Fruit fly (Drosophila melanogaster): ENCODE measurements around the gene CG11294.
A peak's percentile ranks its signal among the peaks of the same experiment; 100 is the strongest.

DNA sequence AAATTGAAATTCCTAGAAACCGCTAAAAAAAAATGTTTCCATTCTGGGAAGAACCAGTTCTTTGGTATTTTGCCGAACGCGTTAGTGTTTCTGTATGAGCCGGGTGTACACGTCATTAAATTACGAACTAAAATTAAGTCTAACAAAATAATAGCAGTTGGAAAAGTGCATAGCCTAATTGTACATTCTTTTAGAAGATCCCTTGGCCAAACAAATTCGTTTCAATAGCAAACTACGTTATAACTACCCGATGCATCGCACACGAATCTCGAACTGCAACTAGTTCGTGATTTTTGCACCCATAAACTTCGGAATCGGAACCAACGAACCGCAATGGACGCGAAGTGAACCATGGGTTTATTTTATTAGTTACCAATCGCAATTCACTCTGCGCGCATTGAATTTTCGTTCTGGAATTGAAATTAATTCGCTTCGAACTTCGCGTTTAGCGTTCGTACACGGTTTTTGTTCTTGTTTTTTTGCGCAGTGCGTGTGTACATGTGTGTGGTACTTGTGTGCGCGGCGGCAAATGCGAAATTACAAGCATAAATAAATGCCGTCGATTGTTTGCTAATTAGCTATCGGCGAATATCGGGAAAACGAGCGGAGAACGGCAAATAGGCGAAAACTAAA lies 12.1 kb downstream of the CG11294 start, which contains the start of gene CAH3:
- no peak for TF ChIP-seq Abd-B (GFP tag; optimal IDR thresholded peaks at IDR 0.05)
- peak; percentile 94 for TF ChIP-seq fru (GFP tag; optimal IDR thresholded peaks at IDR 0.05)
- TF ChIP-seq br (GFP tag; optimal IDR thresholded peaks at IDR 0.05) = peak; percentile 95
- no peak for TF ChIP-seq pan (optimal IDR thresholded peaks at IDR 0.05)
- TF ChIP-seq jim (GFP tag; optimal IDR thresholded peaks at IDR 0.05) = no peak
- TF ChIP-seq Hr83 (GFP tag; optimal IDR thresholded peaks at IDR 0.05; ENCODE audit: poor library complexity, severe bottlenecking) = peak; percentile 35
- peak; percentile 88 for TF ChIP-seq sv (GFP tag; optimal IDR thresholded peaks at IDR 0.05)
- no peak for TF ChIP-seq lola (GFP tag; optimal IDR thresholded peaks at IDR 0.05)
- peak; percentile 91 for TF ChIP-seq OdsH (GFP tag; optimal IDR thresholded peaks at IDR 0.05)
- peak; percentile 85 for TF ChIP-seq psq (GFP tag; optimal IDR thresholded peaks at IDR 0.05)
